Worm (Caenorhabditis elegans) whole organism, L1 larva: ENCODE results near the gene F46F5.14.

Experiments
- C34B4.2 ChIP-seq: sonication (generic microtip); optimal IDR thresholded peaks from 2 replicates; lab custom pipeline; 2017; ENCODE audit warnings: mild to moderate bottlenecking, missing genetic modification characterization, missing compliant biosample characterization
- blmp-1 ChIP-seq: fragments of 150-350 bp; optimal IDR thresholded peaks from 2 replicates; lab custom pipeline; 2014; ENCODE audit warnings: missing biosample characterization, missing genetic modification characterization
- ceh-63 ChIP-seq: fragments of 200-800 bp; sonication (Bioruptor generic); optimal IDR thresholded peaks from 2 replicates; lab custom pipeline; 2018; ENCODE audit warnings: mild to moderate bottlenecking, missing genetic modification characterization, missing compliant biosample characterization
- ceh-82 ChIP-seq, 3 experiments: fragments of 150-350 bp in 1 of 3; sonication (generic microtip) in 2 of 3; optimal IDR thresholded peaks; 2 replicates each; lab custom pipeline; 2014 to 2017; ENCODE audit warnings: missing biosample characterization in 3 of 3, missing genetic modification characterization in 3 of 3
- ceh-90 ChIP-seq: sonication (generic microtip); optimal IDR thresholded peaks from 2 replicates; lab custom pipeline; 2016; ENCODE audit warnings: missing genetic modification characterization, missing compliant biosample characterization
- efl-1 ChIP-seq, 4 experiments: fragments of 150-350 bp; optimal IDR thresholded peaks in 3 of 4; peaks in 1 of 4; 1 replicate in 1 of 4; 2 replicates in 3 of 4; lab custom pipeline; 2014; ENCODE audit warnings: missing biosample characterization in 2 of 4, missing genetic modification characterization in 2 of 4, missing genetic modification reagents in 2 of 4
- egl-27 ChIP-seq, 2 experiments: fragments of 150-350 bp in 1 of 2; sonication (generic microtip); optimal IDR thresholded peaks; 3 replicates each; lab custom pipeline; 2017 to 2018; ENCODE audit warnings: missing biosample characterization in 2 of 2, missing genetic modification characterization in 2 of 2, missing genetic modification reagents in 2 of 2
- elt-2 ChIP-seq: sonication (generic microtip); optimal IDR thresholded peaks from 2 replicates; lab custom pipeline; 2016; ENCODE audit warnings: missing genetic modification characterization, mild to moderate bottlenecking, inconsistent platforms, missing compliant biosample characterization, missing genetic modification reagents
- elt-3 ChIP-seq, 6 experiments: fragments of 150-350 bp in 1 of 6; sonication (generic microtip); optimal IDR thresholded peaks; 2 replicates each; lab custom pipeline; 2017 to 2018; ENCODE audit warnings: missing biosample characterization in 6 of 6, missing genetic modification characterization in 6 of 6, inconsistent platforms in 1 of 6
- fkh-10 ChIP-seq: sonication (generic microtip); optimal IDR thresholded peaks from 2 replicates; lab custom pipeline; 2017; ENCODE audit warnings: missing biosample characterization, missing genetic modification reagents, missing genetic modification characterization
- grh-1 ChIP-seq: fragments of 200-800 bp; sonication (Bioruptor generic); IDR thresholded peaks from 2 replicates; pipeline ENCODE4 v1.3.6; 2022; ENCODE audit warnings: missing genetic modification reagents, missing genetic modification characterization, missing compliant biosample characterization
- hlh-17 ChIP-seq: fragments of 200-800 bp; sonication (Bioruptor generic); optimal IDR thresholded peaks from 2 replicates; lab custom pipeline; 2018; ENCODE audit warnings: missing genetic modification characterization, mild to moderate bottlenecking, missing compliant biosample characterization, moderate library complexity, borderline replicate concordance
- irx-1 ChIP-seq: sonication (generic microtip); optimal IDR thresholded peaks from 2 replicates; lab custom pipeline; 2016; ENCODE audit warnings: missing genetic modification characterization, missing compliant biosample characterization
- isw-1 ChIP-seq: fragments of 200-800 bp; sonication (Bioruptor generic); IDR thresholded peaks from 2 replicates; pipeline ENCODE4 v1.3.6; 2022; ENCODE audit warnings: missing genetic modification characterization, missing compliant biosample characterization
- jun-1 ChIP-seq: fragments of 150-350 bp; optimal IDR thresholded peaks from 2 replicates; lab custom pipeline; 2014; ENCODE audit warnings: missing biosample characterization, missing genetic modification reagents, missing genetic modification characterization
- lin-13 ChIP-seq: fragments of 150-350 bp; optimal IDR thresholded peaks from 2 replicates; lab custom pipeline; 2014; ENCODE audit warnings: missing biosample characterization, missing genetic modification reagents, missing genetic modification characterization
- lin-15B ChIP-seq: fragments of 150-350 bp; sonication (generic microtip); optimal IDR thresholded peaks from 3 replicates; lab custom pipeline; 2014; ENCODE audit warnings: missing biosample characterization, missing genetic modification characterization
- lin-35 ChIP-seq, 2 experiments: fragments of 150-350 bp; optimal IDR thresholded peaks; 2 replicates each; lab custom pipeline; 2014; ENCODE audit warnings: missing biosample characterization in 2 of 2, missing genetic modification characterization in 2 of 2, missing genetic modification reagents in 2 of 2
- lir-3 ChIP-seq: sonication (generic microtip); optimal IDR thresholded peaks from 2 replicates; lab custom pipeline; 2016; ENCODE audit warnings: mild to moderate bottlenecking, missing genetic modification characterization, moderate library complexity, missing compliant biosample characterization; ENCODE audit not compliant: poor library complexity
- mef-2 ChIP-seq: fragments of 150-350 bp; optimal IDR thresholded peaks from 2 replicates; lab custom pipeline; 2014; ENCODE audit warnings: missing biosample characterization, missing genetic modification characterization
- mep-1 ChIP-seq: fragments of 150-350 bp; optimal IDR thresholded peaks from 2 replicates; lab custom pipeline; 2014; ENCODE audit warnings: missing biosample characterization, missing genetic modification characterization
- nhr-11 ChIP-seq: fragments of 150-350 bp; optimal IDR thresholded peaks from 2 replicates; lab custom pipeline; 2014; ENCODE audit warnings: missing biosample characterization, missing genetic modification characterization
- nhr-20 ChIP-seq: sonication (generic microtip); optimal IDR thresholded peaks from 2 replicates; lab custom pipeline; 2016; ENCODE audit warnings: mild to moderate bottlenecking, missing genetic modification characterization, missing compliant biosample characterization
- nhr-237 ChIP-seq: fragments of 150-350 bp; optimal IDR thresholded peaks from 2 replicates; lab custom pipeline; 2014; ENCODE audit warnings: missing biosample characterization, missing genetic modification characterization
- nhr-47 ChIP-seq: sonication (generic microtip); optimal IDR thresholded peaks from 2 replicates; lab custom pipeline; 2016; ENCODE audit warnings: mild to moderate bottlenecking, missing genetic modification characterization, moderate library complexity, missing compliant biosample characterization
- snpc-4 ChIP-seq: fragments of 150-350 bp; optimal IDR thresholded peaks from 2 replicates; lab custom pipeline; 2014; ENCODE audit warnings: missing biosample characterization, missing genetic modification characterization
- sptf-1 ChIP-seq: fragments of 150-350 bp; optimal IDR thresholded peaks from 2 replicates; lab custom pipeline; 2014; ENCODE audit warnings: missing biosample characterization, missing genetic modification characterization
- sup-37 ChIP-seq: fragments of 200-800 bp; sonication (Bioruptor generic); optimal IDR thresholded peaks from 2 replicates; lab custom pipeline; 2018; ENCODE audit warnings: mild to moderate bottlenecking, missing genetic modification characterization, missing compliant biosample characterization
- tbx-2 ChIP-seq: sonication (generic microtip); optimal IDR thresholded peaks from 2 replicates; lab custom pipeline; 2016; ENCODE audit warnings: missing genetic modification characterization, missing compliant biosample characterization
- unc-30 ChIP-seq: sonication (generic microtip); optimal IDR thresholded peaks from 2 replicates; lab custom pipeline; 2017; ENCODE audit warnings: missing biosample characterization, missing genetic modification characterization
- unc-62 ChIP-seq: fragments of 150-350 bp; optimal IDR thresholded peaks from 2 replicates; lab custom pipeline; 2014; ENCODE audit warnings: missing biosample characterization, missing genetic modification reagents, missing genetic modification characterization
- unc-98 ChIP-seq: fragments of 200-800 bp; sonication (Bioruptor generic); IDR thresholded peaks from 2 replicates; pipeline ENCODE4 v1.3.6; 2022; ENCODE audit warnings: missing genetic modification characterization, missing compliant biosample characterization
- zag-1 ChIP-seq: fragments of 150-350 bp; optimal IDR thresholded peaks from 2 replicates; lab custom pipeline; 2014; ENCODE audit warnings: missing biosample characterization, missing genetic modification characterization
- zip-4 ChIP-seq: fragments of 200-800 bp; sonication (Bioruptor generic); optimal IDR thresholded peaks from 2 replicates; lab custom pipeline; 2018; ENCODE audit warnings: mild to moderate bottlenecking, missing genetic modification characterization, moderate library complexity, missing compliant biosample characterization
- ztf-4 ChIP-seq: fragments of 150-350 bp; optimal IDR thresholded peaks from 2 replicates; lab custom pipeline; 2014; ENCODE audit warnings: missing biosample characterization, missing genetic modification characterization

F46F5.14 gene

ce11 chrII:823529-823928 is 23.7 kb downstream of the F46F5.14 start, which contains the start of gene F46F5.10 (continued):
- TF ChIP-seq ztf-4 (tag; lab: Kevin White, UChicago), result no peak

- TF ChIP-seq unc-98 (GFP tag; lab: Robert Waterston, UW) (no peak), isw-1 (GFP tag; lab: Robert Waterston, UW) (no peak), ceh-90 (tag; lab: Kevin White, UChicago) (no peak), efl-1 (optimal IDR thresholded peaks at IDR 0.05; lab: Kevin White, UChicago) (no peak), efl-1 (GFP tag; optimal IDR thresholded peaks at IDR 0.05 in 1 of 2; lab: Kevin White, UChicago) (no peak), irx-1 (tag; lab: Kevin White, UChicago) (no peak), mep-1 (tag; lab: Kevin White, UChicago) (no peak), snpc-4 (tag; lab: Kevin White, UChicago) (no peak), tbx-2 (tag; lab: Kevin White, UChicago) (no peak), elt-2 (tag; lab: Kevin White, UChicago) (no peak)
- TF ChIP-seq, all 84 proteins: peak for 0
These were observed 25.7 kb downstream of the F46F5.14 start, which contains the start of gene F28A10.1 for ce11 chrII:825521-825920. Gene F28A10.1, plus strand, starts transcription at chrII:825821.

ce11 chrII:838414-838813 is 38.6 kb downstream of the F46F5.14 start, which contains the start of gene F28A10.8:
Gene F28A10.8, minus strand, starts transcription at chrII:838514.
- TF ChIP-seq ceh-82 (tag; optimal IDR thresholded peaks at IDR 0.05; lab: Kevin White, UChicago) (no peak), ceh-90 (tag; lab: Kevin White, UChicago) (no peak), zag-1 (tag; lab: Kevin White, UChicago) (no peak), ceh-63 (GFP tag; lab: Kevin White, UChicago) (no peak), unc-62 (no peak), lin-15B (no peak), elt-3 (tag; optimal IDR thresholded peaks at IDR 0.05; lab: Kevin White, UChicago) (no peak), nhr-237 (tag; lab: Kevin White, UChicago) (no peak), unc-30 (no peak), jun-1 (tag; lab: Kevin White, UChicago) (no peak), irx-1 (tag; lab: Kevin White, UChicago) (no peak), nhr-11 (no peak)

- TF ChIP-seq lir-3 (tag; lab: Kevin White, UChicago) (no peak), fkh-10 (GFP tag; lab: Kevin White, UChicago) (no peak), ceh-82 (tag; optimal IDR thresholded peaks at IDR 0.05; lab: Kevin White, UChicago) (no peak), mef-2 (no peak), lin-15B (no peak), lin-13 (GFP tag; lab: Kevin White, UChicago) (no peak), nhr-47 (no peak), sptf-1 (tag; lab: Kevin White, UChicago) (no peak), ceh-90 (tag; lab: Kevin White, UChicago) (no peak), hlh-17 (GFP tag; lab: Kevin White, UChicago) (no peak), nhr-20 (tag; lab: Kevin White, UChicago) (no peak), grh-1 (GFP tag; lab: Robert Waterston, UW) (no peak), blmp-1 (no peak), egl-27 (tag; optimal IDR thresholded peaks at IDR 0.05; lab: Kevin White, UChicago) (no peak), C34B4.2 (tag; lab: Kevin White, UChicago) (no peak), irx-1 (tag; lab: Kevin White, UChicago) (no peak), mep-1 (tag; lab: Kevin White, UChicago) (no peak), sup-37 (no peak), zip-4 (GFP tag; lab: Kevin White, UChicago) (no peak), lin-35 (GFP tag; optimal IDR thresholded peaks at IDR 0.05; lab: Kevin White, UChicago) (no peak)
These were observed 40.3 kb downstream of the F46F5.14 start, which contains the start of gene clc-33 for ce11 chrII:840131-840530. Gene clc-33, plus strand, starts transcription at chrII:840431.
